Fruit fly (Drosophila melanogaster) Kc167 (cell line): ENCODE results near the gene CG7903.

ENCODE experiments used
- Myc ChIP-seq: fragments of >200 bp; optimal IDR thresholded peaks from 2 replicates; lab custom pipeline; 2017; ENCODE audit warnings: missing external identifiers
- Sin3A ChIP-seq: fragments of >200 bp; optimal IDR thresholded peaks from 2 replicates; lab custom pipeline; 2018; ENCODE audit warnings: missing external identifiers
- insv ChIP-seq: fragments of >200 bp; optimal IDR thresholded peaks from 3 replicates; lab custom pipeline; 2018; ENCODE audit warnings: missing external identifiers
- psq ChIP-seq: fragments of >200 bp; optimal IDR thresholded peaks from 2 replicates; lab custom pipeline; 2017; ENCODE audit warnings: missing external identifiers

dm6 chr3R:29983073-29983544 lies 11.9 kb downstream of the CG7903 start, which contains the start of gene CG7896:
- TF ChIP-seq psq (lab: Kevin White, UChicago) = no peak
- no peak for TF ChIP-seq Myc (lab: Kevin White, UChicago)
- no peak for TF ChIP-seq Sin3A (lab: Kevin White, UChicago)
- TF ChIP-seq insv = no peak
